Fruit fly (Drosophila melanogaster): ENCODE results near the gene CG45263.

Gene CG45263

dm6 chr3R:8349449-8350115 is 127.8 kb downstream of the CG45263 start, which contains the start of gene Atg13 (continued):
- peak; percentile 11 for TF ChIP-seq Sry-β (GFP tag; optimal IDR thresholded peaks at IDR 0.05)
- no peak for TF ChIP-seq CG5953 (GFP tag; IDR thresholded peaks at IDR 0.05)
- no peak for TF ChIP-seq Six4 (GFP tag; optimal IDR thresholded peaks at IDR 0.05)
- peak; percentile 80 for TF ChIP-seq MESR4 (GFP tag; optimal IDR thresholded peaks at IDR 0.05)
- TF ChIP-seq CG17612 (GFP tag; IDR thresholded peaks at IDR 0.05), result no peak
- no peak for TF ChIP-seq CG2199 (GFP tag; IDR thresholded peaks at IDR 0.05)
- no peak for TF ChIP-seq CG12299 (tag; optimal IDR thresholded peaks at IDR 0.05)
- no peak for TF ChIP-seq CG13296 (GFP tag; optimal IDR thresholded peaks at IDR 0.05)
- no peak for TF ChIP-seq CG8388 (GFP tag; optimal IDR thresholded peaks at IDR 0.05)
- TF ChIP-seq luna (GFP tag; optimal IDR thresholded peaks at IDR 0.05), result no peak
- TF ChIP-seq CG12391 (tag; optimal IDR thresholded peaks at IDR 0.05), result peak; percentile 52
- TF ChIP-seq pita (GFP tag; optimal IDR thresholded peaks at IDR 0.05), result no peak
- TF ChIP-seq CG4424 (GFP tag; optimal IDR thresholded peaks at IDR 0.05), result peak; percentile 23
- TF ChIP-seq vvl (GFP tag; IDR thresholded peaks at IDR 0.05), result no peak
- TF ChIP-seq Ptx1 (GFP tag; IDR thresholded peaks at IDR 0.05), result peak; percentile 34; the same call in 1 of the 2 replicates
- TF ChIP-seq Antp (GFP tag; optimal IDR thresholded peaks at IDR 0.05), result no peak
- TF ChIP-seq peb (GFP tag; IDR thresholded peaks at IDR 0.05), result no peak
- peak; percentile 46 for TF ChIP-seq CG2120 (GFP tag; optimal IDR thresholded peaks at IDR 0.05)
- TF ChIP-seq Side (GFP tag; optimal IDR thresholded peaks at IDR 0.05), result no peak
- no peak for TF ChIP-seq cas (GFP tag; IDR thresholded peaks at IDR 0.05)
- TF ChIP-seq CG2875 (GFP tag; optimal IDR thresholded peaks at IDR 0.05), result no peak
- TF ChIP-seq NFAT (GFP tag; IDR thresholded peaks at IDR 0.05), result peak; percentile 51; the same call in 1 of the 2 replicates
- TF ChIP-seq CG1792 (GFP tag; optimal IDR thresholded peaks at IDR 0.05), result no peak
- TF ChIP-seq CG17186 (GFP tag; optimal IDR thresholded peaks at IDR 0.05), result peak; percentile 2
- no peak for TF ChIP-seq bigmax (GFP tag; optimal IDR thresholded peaks at IDR 0.05)
- TF ChIP-seq CG3995 (GFP tag; optimal IDR thresholded peaks at IDR 0.05), result no peak
- peak; percentile 43 for TF ChIP-seq Usf (GFP tag; optimal IDR thresholded peaks at IDR 0.05)
- TF ChIP-seq bcd (GFP tag; optimal IDR thresholded peaks at IDR 0.05), result no peak
- TF ChIP-seq CG1024 (GFP tag; IDR thresholded peaks at IDR 0.05), result peak; percentile 55; the same call in 1 of the 2 replicates
- peak; percentile 57 for TF ChIP-seq wek (GFP tag; optimal IDR thresholded peaks at IDR 0.05)
- peak; percentile 95 for TF ChIP-seq CG30020 (tag; optimal IDR thresholded peaks at IDR 0.05)
- TF ChIP-seq Vsx1 (GFP tag; optimal IDR thresholded peaks at IDR 0.05), result no peak
- peak; percentile 51 for TF ChIP-seq CG4617 (GFP tag; optimal IDR thresholded peaks at IDR 0.05; ENCODE audit: borderline replicate concordance)
- no peak for TF ChIP-seq Oli (tag; optimal IDR thresholded peaks at IDR 0.05)
- peak; percentile 49 for TF ChIP-seq CG9817 (tag; optimal IDR thresholded peaks at IDR 0.05)
- TF ChIP-seq E2f2 (GFP tag; IDR thresholded peaks at IDR 0.05), result no peak; the same call in 1 of the 2 replicates
- no peak for TF ChIP-seq CG11085 (GFP tag; IDR thresholded peaks at IDR 0.05)
- TF ChIP-seq Awh (GFP tag; IDR thresholded peaks at IDR 0.05), result no peak
- no peak for TF ChIP-seq D19A (tag; optimal IDR thresholded peaks at IDR 0.05)
- peak; percentile 92 for TF ChIP-seq BEAF-32 (GFP tag; optimal IDR thresholded peaks at IDR 0.05)
- TF ChIP-seq NC2α (GFP tag; optimal IDR thresholded peaks at IDR 0.05), result no peak
- no peak for TF ChIP-seq ac (GFP tag; optimal IDR thresholded peaks at IDR 0.05)
- TF ChIP-seq CG9437 (GFP tag; optimal IDR thresholded peaks at IDR 0.05), result peak; percentile 96
- no peak for TF ChIP-seq CG10274 (GFP tag; optimal IDR thresholded peaks at IDR 0.05)
- TF ChIP-seq CG13287 (GFP tag; IDR thresholded peaks at IDR 0.05; ENCODE audit: partially characterized antibody), result peak; percentile 72
- no peak for TF ChIP-seq fru (optimal IDR thresholded peaks at IDR 0.05)
- peak; percentile 3 for TF ChIP-seq CG10147 (GFP tag; optimal IDR thresholded peaks at IDR 0.05)
- TF ChIP-seq CG5180 (GFP tag; optimal IDR thresholded peaks at IDR 0.05), result no peak
- TF ChIP-seq Fer1 (GFP tag; optimal IDR thresholded peaks at IDR 0.05), result peak; percentile 12
- peak; percentile 34; the same call in 1 of the 3 replicates for TF ChIP-seq Aef1 (GFP tag; IDR thresholded peaks at IDR 0.05)

Measured in whole organism, embryonic.